Fruit fly (Drosophila melanogaster) whole organism, embryonic: ENCODE data around the gene CG11843.

ENCODE experiments used
- Asciz ChIP-seq: fragments of 200-800 bp; sonication (Bioruptor generic); optimal IDR thresholded peaks from 2 replicates; lab custom pipeline; 2017; ENCODE audit warnings: missing biosample characterization, mild to moderate bottlenecking, missing genetic modification characterization, missing genetic modification reagents
- CG1024 ChIP-seq: fragments of 200-800 bp; sonication (Bioruptor generic); IDR thresholded peaks from 2 replicates; pipeline ENCODE4 v1.3.6; 2022; ENCODE audit warnings: missing biosample characterization, missing genetic modification characterization
- CG10321 ChIP-seq: fragments of 200-800 bp; sonication (Bioruptor generic); IDR thresholded peaks from 2 replicates; pipeline ENCODE4 v1.3.6; 2022; ENCODE audit warnings: missing biosample characterization, missing genetic modification characterization
- CG11247 ChIP-seq: fragments of 200-800 bp; sonication (Bioruptor generic); IDR thresholded peaks from 2 replicates; pipeline ENCODE4 v1.3.6; 2022; ENCODE audit warnings: missing biosample characterization, missing genetic modification characterization
- CG1233 ChIP-seq: fragments of 200-800 bp; sonication (Bioruptor generic); optimal IDR thresholded peaks from 4 replicates; lab custom pipeline; 2018; ENCODE audit warnings: missing biosample characterization, mild to moderate bottlenecking, missing genetic modification characterization
- CG12769 ChIP-seq: fragments of 200-800 bp; sonication (Bioruptor generic); optimal IDR thresholded peaks from 2 replicates; lab custom pipeline; 2019; ENCODE audit warnings: missing biosample characterization, mild to moderate bottlenecking, missing genetic modification characterization, moderate library complexity
- CG13296 ChIP-seq: fragments of 200-800 bp; sonication (Bioruptor generic); optimal IDR thresholded peaks from 3 replicates; lab custom pipeline; 2018; ENCODE audit warnings: missing biosample characterization, mild to moderate bottlenecking, missing genetic modification characterization
- CG18476 ChIP-seq: fragments of 200-800 bp; sonication (Bioruptor generic); optimal IDR thresholded peaks from 2 replicates; lab custom pipeline; 2016; ENCODE audit warnings: missing biosample characterization, mild to moderate bottlenecking, missing genetic modification characterization
- CG2678 ChIP-seq: fragments of 200-800 bp; sonication (Bioruptor generic); optimal IDR thresholded peaks from 3 replicates; lab custom pipeline; 2019; ENCODE audit warnings: missing biosample characterization, mild to moderate bottlenecking, missing genetic modification characterization, moderate library complexity
- CG31441 ChIP-seq: fragments of 200-800 bp; sonication (Bioruptor generic); IDR thresholded peaks from 2 replicates; pipeline ENCODE4 v1.3.6; 2022; ENCODE audit warnings: missing biosample characterization, missing genetic modification characterization
- CG34376 ChIP-seq: fragments of 200-800 bp; sonication (Bioruptor generic); optimal IDR thresholded peaks from 2 replicates; lab custom pipeline; 2018; ENCODE audit warnings: missing biosample characterization, mild to moderate bottlenecking, missing genetic modification characterization
- CG34422 ChIP-seq: fragments of 200-800 bp; sonication (Bioruptor generic); IDR thresholded peaks from 3 replicates; pipeline ENCODE4 v1.3.6; 2022; ENCODE audit warnings: missing biosample characterization, missing genetic modification characterization
- CG42726 ChIP-seq: fragments of 200-800 bp; sonication (Bioruptor generic); IDR thresholded peaks from 2 replicates; pipeline ENCODE4 v1.3.6; 2022; ENCODE audit warnings: missing biosample characterization, missing genetic modification characterization; ENCODE audit not compliant: partially characterized antibody
- CG6791 ChIP-seq: fragments of 200-800 bp; sonication (Bioruptor generic); IDR thresholded peaks from 3 replicates; pipeline ENCODE4 v1.3.6; 2022; ENCODE audit warnings: missing biosample characterization, missing genetic modification characterization; ENCODE audit not compliant: partially characterized antibody
- CG6813 ChIP-seq: fragments of 200-800 bp; sonication (Bioruptor generic); optimal IDR thresholded peaks from 2 replicates; lab custom pipeline; 2017; ENCODE audit warnings: missing biosample characterization, missing genetic modification characterization, mild to moderate bottlenecking, moderate library complexity, missing genetic modification reagents
- CG8388 ChIP-seq: fragments of 200-800 bp; sonication (Bioruptor generic); optimal IDR thresholded peaks from 2 replicates; lab custom pipeline; 2019; ENCODE audit warnings: missing biosample characterization, mild to moderate bottlenecking, missing genetic modification characterization, moderate library complexity
- CG9215 ChIP-seq: fragments of 200-800 bp; sonication (Bioruptor generic); IDR thresholded peaks from 2 replicates; pipeline ENCODE4 v1.3.6; 2022; ENCODE audit warnings: missing biosample characterization, missing genetic modification characterization
- CG9437 ChIP-seq: fragments of 200-800 bp; sonication (Bioruptor generic); optimal IDR thresholded peaks from 2 replicates; lab custom pipeline; 2018; ENCODE audit warnings: missing biosample characterization, mild to moderate bottlenecking, missing genetic modification characterization
- CG9609 ChIP-seq: fragments of 200-800 bp; sonication (Bioruptor generic); optimal IDR thresholded peaks from 3 replicates; lab custom pipeline; 2016; ENCODE audit warnings: missing biosample characterization, missing genetic modification characterization
- Camta ChIP-seq: fragments of 200-800 bp; sonication (Bioruptor generic); optimal IDR thresholded peaks from 2 replicates; lab custom pipeline; 2016; ENCODE audit warnings: missing biosample characterization, missing genetic modification characterization
- Ets65A ChIP-seq: fragments of 200-800 bp; sonication (Bioruptor generic); peaks from one replicate; lab custom pipeline; 2016; ENCODE audit warnings: missing biosample characterization, missing genetic modification characterization
- GATAe ChIP-seq: fragments of 200-800 bp; sonication (Bioruptor generic); conservative IDR thresholded peaks from 2 replicates; pipeline ENCODE4 v1.3.6; 2022; ENCODE audit warnings: missing biosample characterization, missing genetic modification characterization
- Hand ChIP-seq: fragments of 200-800 bp; sonication (Bioruptor generic); optimal IDR thresholded peaks from 2 replicates; lab custom pipeline; 2017; ENCODE audit warnings: mild to moderate bottlenecking, missing biosample characterization, missing genetic modification reagents, missing genetic modification characterization
- Mad ChIP-seq: fragments of 200-800 bp; sonication (Bioruptor generic); optimal IDR thresholded peaks from 2 replicates; lab custom pipeline; 2016; ENCODE audit warnings: missing biosample characterization, missing genetic modification characterization
- Meics ChIP-seq: fragments of 200-800 bp; sonication (Bioruptor generic); optimal IDR thresholded peaks from 2 replicates; lab custom pipeline; 2017; ENCODE audit warnings: missing biosample characterization, mild to moderate bottlenecking, missing genetic modification characterization
- NC2α ChIP-seq: fragments of 200-800 bp; sonication (Bioruptor generic); optimal IDR thresholded peaks from 2 replicates; lab custom pipeline; 2016; ENCODE audit warnings: missing biosample characterization, missing genetic modification characterization
- NC2β ChIP-seq: fragments of 200-800 bp; sonication (Bioruptor generic); optimal IDR thresholded peaks from 2 replicates; lab custom pipeline; 2016; ENCODE audit warnings: missing biosample characterization, missing genetic modification characterization
- Pdp1 ChIP-seq, 2 experiments: fragments of 200-800 bp; sonication (Bioruptor generic); optimal IDR thresholded peaks; 3 replicates each; lab custom pipeline; 2016; ENCODE audit warnings: missing biosample characterization in 2 of 2, missing genetic modification characterization in 2 of 2, mild to moderate bottlenecking in 1 of 2, moderate library complexity in 1 of 2
- Rx ChIP-seq: fragments of 200-800 bp; sonication (Bioruptor generic); IDR thresholded peaks from 2 replicates; pipeline ENCODE4 v1.3.6; 2022; ENCODE audit warnings: missing biosample characterization, missing genetic modification characterization
- Scr ChIP-seq: fragments of 200-800 bp; sonication (Bioruptor generic); IDR thresholded peaks from 2 replicates; pipeline ENCODE4 v1.3.6; 2022; ENCODE audit warnings: missing biosample characterization, missing genetic modification characterization; ENCODE audit not compliant: partially characterized antibody
- Spps ChIP-seq: fragments of 200-800 bp; sonication (Bioruptor generic); optimal IDR thresholded peaks from 2 replicates; lab custom pipeline; 2018; ENCODE audit warnings: missing biosample characterization, mild to moderate bottlenecking, missing genetic modification characterization
- TFAM ChIP-seq: fragments of 200-800 bp; sonication (Bioruptor generic); optimal IDR thresholded peaks from 2 replicates; lab custom pipeline; 2017; ENCODE audit warnings: missing biosample characterization, missing genetic modification characterization, inconsistent platforms
- ap ChIP-seq: fragments of 200-800 bp; sonication (Bioruptor generic); IDR thresholded peaks from 2 replicates; pipeline ENCODE4 v1.3.6; 2022; ENCODE audit warnings: missing biosample characterization, missing genetic modification characterization
- az2 ChIP-seq: fragments of 200-800 bp; sonication (Bioruptor generic); optimal IDR thresholded peaks from 3 replicates; lab custom pipeline; 2016; ENCODE audit warnings: missing biosample characterization, missing genetic modification characterization
- bowl ChIP-seq: fragments of 200-800 bp; sonication (Bioruptor generic); IDR thresholded peaks from 2 replicates; pipeline ENCODE4 v1.3.6; 2022; ENCODE audit warnings: missing biosample characterization, missing genetic modification characterization
- chinmo ChIP-seq: fragments of 200-800 bp; sonication (Bioruptor generic); IDR thresholded peaks from 4 replicates; pipeline ENCODE4 v1.3.6; 2022; ENCODE audit warnings: missing biosample characterization, missing genetic modification characterization; ENCODE audit not compliant: partially characterized antibody
- crp ChIP-seq, 2 experiments: fragments of 200-800 bp; sonication (Bioruptor generic); optimal IDR thresholded peaks; 2 replicates in 1 of 2; 3 replicates in 1 of 2; lab custom pipeline; 2017; ENCODE audit warnings: missing biosample characterization in 2 of 2, missing genetic modification characterization in 2 of 2, mild to moderate bottlenecking in 1 of 2, moderate library complexity in 1 of 2
- disco-r ChIP-seq: fragments of 200-800 bp; sonication (Bioruptor generic); optimal IDR thresholded peaks from 2 replicates; lab custom pipeline; 2016; ENCODE audit warnings: missing biosample characterization, missing genetic modification characterization
- fd96Cb ChIP-seq: fragments of 200-800 bp; sonication (Bioruptor generic); optimal IDR thresholded peaks from 2 replicates; lab custom pipeline; 2018; ENCODE audit warnings: missing biosample characterization, mild to moderate bottlenecking, missing genetic modification characterization, moderate library complexity
- gce ChIP-seq: fragments of 200-800 bp; sonication (Bioruptor generic); IDR thresholded peaks from 3 replicates; pipeline ENCODE4 v1.3.6; 2022; ENCODE audit warnings: missing biosample characterization, missing genetic modification characterization
- gcm2 ChIP-seq: fragments of 200-800 bp; sonication (Bioruptor generic); optimal IDR thresholded peaks from 2 replicates; lab custom pipeline; 2016; ENCODE audit warnings: missing biosample characterization, missing genetic modification characterization
- gro ChIP-seq: fragments of 200-800 bp; sonication (Bioruptor generic); optimal IDR thresholded peaks from 2 replicates; lab custom pipeline; 2016; ENCODE audit warnings: missing biosample characterization, missing genetic modification characterization
- h ChIP-seq: fragments of >200 bp; optimal IDR thresholded peaks from 2 replicates; lab custom pipeline; 2017
- jing ChIP-seq: fragments of 200-800 bp; sonication (Bioruptor generic); optimal IDR thresholded peaks from 2 replicates; lab custom pipeline; 2018; ENCODE audit warnings: missing biosample characterization, mild to moderate bottlenecking, missing genetic modification characterization
- nom ChIP-seq: fragments of 200-800 bp; sonication (Bioruptor generic); optimal IDR thresholded peaks from 2 replicates; lab custom pipeline; 2017; ENCODE audit warnings: missing biosample characterization, missing genetic modification characterization, mild to moderate bottlenecking, moderate library complexity, missing genetic modification reagents
- pfk ChIP-seq: fragments of 200-800 bp; sonication (Bioruptor generic); optimal IDR thresholded peaks from 2 replicates; lab custom pipeline; 2018; ENCODE audit warnings: missing biosample characterization, mild to moderate bottlenecking, missing genetic modification characterization, moderate library complexity
- pnt ChIP-seq: fragments of 200-800 bp; sonication (Bioruptor generic); optimal IDR thresholded peaks from 3 replicates; lab custom pipeline; 2016; ENCODE audit warnings: missing biosample characterization, missing genetic modification characterization
- salm ChIP-seq: fragments of 200-800 bp; sonication (Bioruptor generic); optimal IDR thresholded peaks from 2 replicates; lab custom pipeline; 2018; ENCODE audit warnings: missing biosample characterization, mild to moderate bottlenecking, missing genetic modification characterization
- sens ChIP-seq: fragments of 200-800 bp; sonication (Bioruptor generic); peaks from one replicate; lab custom pipeline; 2016; ENCODE audit warnings: missing biosample characterization, missing genetic modification characterization
- sisA ChIP-seq: fragments of 200-800 bp; sonication (Bioruptor generic); IDR thresholded peaks from 2 replicates; pipeline ENCODE4 v1.3.6; 2022; ENCODE audit warnings: missing biosample characterization, missing genetic modification characterization
- trh ChIP-seq: fragments of 200-800 bp; sonication (Bioruptor generic); optimal IDR thresholded peaks from 2 replicates; lab custom pipeline; 2016; ENCODE audit warnings: missing biosample characterization, missing genetic modification characterization
- usp ChIP-seq: fragments of >200 bp; optimal IDR thresholded peaks from 2 replicates; lab custom pipeline; 2017; ENCODE audit warnings: missing biosample characterization, missing genetic modification characterization
- yki ChIP-seq: fragments of >200 bp; optimal IDR thresholded peaks from 3 replicates; lab custom pipeline; 2018

Gene CG11843

DNA sequence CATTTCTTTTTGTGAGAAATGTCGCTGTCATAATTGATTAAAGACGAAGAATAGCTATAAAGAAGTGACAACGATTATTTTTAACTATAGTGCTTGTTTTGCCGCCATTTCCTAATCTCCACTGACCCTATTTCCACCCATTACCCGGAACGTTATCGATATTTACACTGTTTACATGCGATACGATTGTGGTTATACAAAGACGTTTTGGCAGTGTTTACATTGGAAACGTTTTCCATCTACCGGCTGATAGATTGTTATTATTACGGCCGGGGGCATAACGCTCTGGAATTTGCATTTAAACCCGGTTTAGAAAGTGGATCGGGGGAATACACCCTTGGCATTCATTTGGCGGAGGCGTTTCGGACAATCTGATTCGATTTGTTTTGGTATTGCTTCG lies 12.1 kb downstream of the CG11843 start:
- no peak for TF ChIP-seq NC2β (GFP tag; lab: Kevin White, UChicago)
- TF ChIP-seq gce (GFP tag; lab: Robert Waterston, UW) = 0 out of 3 replicates have a peak, but pooled peaks have one; percentile 23
- no peak for TF ChIP-seq nom (GFP tag; lab: Kevin White, UChicago)
- TF ChIP-seq CG18476 (GFP tag; lab: Kevin White, UChicago) = no peak
- no peak for TF ChIP-seq crp (GFP tag; optimal IDR thresholded peaks at IDR 0.05; lab: Kevin White, UChicago)
- no peak for TF ChIP-seq GATAe (GFP tag; lab: Robert Waterston, UW)
- TF ChIP-seq CG9215 (GFP tag; lab: Robert Waterston, UW) = no peak
- TF ChIP-seq pfk (GFP tag; lab: Kevin White, UChicago) = no peak
- no peak for TF ChIP-seq bowl (GFP tag; lab: Robert Waterston, UW)
- no peak for TF ChIP-seq sisA
- no peak for TF ChIP-seq Scr (GFP tag; lab: Robert Waterston, UW)
- TF ChIP-seq salm = no peak
- no peak for TF ChIP-seq chinmo (GFP tag; lab: Robert Waterston, UW)
- TF ChIP-seq CG6791 = no peak
- no peak for TF ChIP-seq TFAM (GFP tag; lab: Kevin White, UChicago)
- peak; percentile 32 for TF ChIP-seq CG6813
- TF ChIP-seq Pdp1 (GFP tag; optimal IDR thresholded peaks at IDR 0.05; lab: Kevin White, UChicago) = peak in 1 of 2 experiments; percentile 62
- TF ChIP-seq gcm2 (GFP tag; lab: Kevin White, UChicago) = no peak
- no peak for TF ChIP-seq Ets65A (GFP tag; lab: Kevin White, UChicago)
- TF ChIP-seq h (lab: Kevin White, UChicago) = no peak
- TF ChIP-seq CG1233 (GFP tag; lab: Kevin White, UChicago) = peak; percentile 27
- no peak for TF ChIP-seq CG1024 (GFP tag; lab: Robert Waterston, UW)
- TF ChIP-seq az2 = no peak
- no peak for TF ChIP-seq Hand (GFP tag; lab: Kevin White, UChicago)
- TF ChIP-seq yki (lab: Kevin White, UChicago) = no peak
- no peak for TF ChIP-seq fd96Cb (tag; lab: Kevin White, UChicago)
- no peak for TF ChIP-seq CG10321
- TF ChIP-seq jing (GFP tag; lab: Kevin White, UChicago) = no peak
- TF ChIP-seq CG2678 (tag; lab: Kevin White, UChicago) = peak; percentile 10
- TF ChIP-seq Camta (GFP tag; lab: Kevin White, UChicago) = no peak
- no peak for TF ChIP-seq CG42726 (GFP tag; lab: Robert Waterston, UW)
- no peak for TF ChIP-seq Spps (tag; lab: Kevin White, UChicago)
- TF ChIP-seq gro (GFP tag; lab: Kevin White, UChicago) = no peak
- peak; percentile 15 for TF ChIP-seq CG13296 (GFP tag; lab: Kevin White, UChicago)
- TF ChIP-seq pnt (GFP tag; lab: Kevin White, UChicago) = no peak
- TF ChIP-seq CG9437 = no peak
- no peak for TF ChIP-seq Rx
- peak; percentile 4 for TF ChIP-seq CG34376 (GFP tag; lab: Kevin White, UChicago)
- no peak for TF ChIP-seq CG11247 (GFP tag; lab: Robert Waterston, UW)
- TF ChIP-seq CG12769 (tag; lab: Kevin White, UChicago) = no peak
- TF ChIP-seq Meics = no peak
- no peak for TF ChIP-seq NC2α
- no peak for TF ChIP-seq Mad
- no peak for TF ChIP-seq CG8388
- TF ChIP-seq CG31441 = no peak
- no peak for TF ChIP-seq CG34422
- peak; percentile 69 for TF ChIP-seq sens (GFP tag; lab: Kevin White, UChicago)
- TF ChIP-seq trh (GFP tag; lab: Kevin White, UChicago) = no peak
- TF ChIP-seq Asciz (GFP tag; lab: Kevin White, UChicago) = peak; percentile 24
- TF ChIP-seq CG9609 (GFP tag; lab: Kevin White, UChicago) = no peak
- no peak for TF ChIP-seq usp (GFP tag; lab: Kevin White, UChicago)
- TF ChIP-seq disco-r (GFP tag; lab: Kevin White, UChicago) = no peak
- TF ChIP-seq ap = no peak
